Worm (Caenorhabditis elegans) whole organism, L3 larva: Measurements from ENCODE around the gene C38C6.3.

Experiments used
- ama-1 ChIP-seq: fragments of 150-350 bp; optimal IDR thresholded peaks from 2 replicates; lab custom pipeline; 2018
- ceh-82 ChIP-seq: fragments of 150-350 bp; optimal IDR thresholded peaks from 2 replicates; lab custom pipeline; 2014; ENCODE audit warnings: missing biosample characterization, missing genetic modification characterization
- elt-1 ChIP-seq: fragments of 150-350 bp; optimal IDR thresholded peaks from 2 replicates; lab custom pipeline; 2014; ENCODE audit warnings: missing biosample characterization, missing genetic modification characterization
- elt-2 ChIP-seq: sonication (generic microtip); optimal IDR thresholded peaks from 2 replicates; lab custom pipeline; 2016; ENCODE audit warnings: missing genetic modification reagents, mild to moderate bottlenecking, missing genetic modification characterization, missing compliant biosample characterization
- fos-1 ChIP-seq: fragments of 150-350 bp; optimal IDR thresholded peaks from 2 replicates; lab custom pipeline; 2014; ENCODE audit warnings: missing biosample characterization, missing genetic modification characterization
- lin-39 ChIP-seq: fragments of 150-350 bp; optimal IDR thresholded peaks from 2 replicates; lab custom pipeline; 2018; ENCODE audit warnings: missing biosample characterization, missing genetic modification reagents, missing genetic modification characterization
- mdl-1 ChIP-seq: fragments of 150-350 bp; optimal IDR thresholded peaks from 2 replicates; lab custom pipeline; 2014; ENCODE audit warnings: missing biosample characterization, missing genetic modification characterization
- nhr-11 ChIP-seq: fragments of 150-350 bp; optimal IDR thresholded peaks from 2 replicates; lab custom pipeline; 2014; ENCODE audit warnings: missing biosample characterization, missing genetic modification characterization
- skn-1 ChIP-seq: fragments of 150-350 bp; optimal IDR thresholded peaks from 2 replicates; lab custom pipeline; 2014; ENCODE audit warnings: missing biosample characterization, missing genetic modification characterization
- zag-1 ChIP-seq: fragments of 150-350 bp; optimal IDR thresholded peaks from 2 replicates; lab custom pipeline; 2014; ENCODE audit warnings: missing biosample characterization, missing genetic modification characterization

- TF ChIP-seq nhr-11 (no peak), fos-1 (tag; lab: Kevin White, UChicago) (no peak), skn-1 (tag; lab: Kevin White, UChicago) (no peak), ceh-82 (tag; lab: Kevin White, UChicago) (no peak), elt-1 (tag; lab: Kevin White, UChicago) (no peak), ama-1 (lab: Kevin White, UChicago) (peak; percentile 84), lin-39 (tag; lab: Kevin White, UChicago) (no peak), mdl-1 (tag; lab: Kevin White, UChicago) (no peak), zag-1 (tag; lab: Kevin White, UChicago) (no peak), elt-2 (tag; lab: Kevin White, UChicago) (no peak)
Measured at ce11 chrII:14605026-14605425, 27.9 kb upstream of the C38C6.3 start.
